Worm (Caenorhabditis elegans) whole organism, young adult: ENCODE results near the gene C36A4.11.

Experiments
- B0261.1 ChIP-seq: sonication (generic microtip); optimal IDR thresholded peaks from 2 replicates; lab custom pipeline; 2016; ENCODE audit warnings: mild to moderate bottlenecking, missing genetic modification characterization, moderate library complexity, missing compliant biosample characterization
- B0336.3 ChIP-seq: fragments of 200-800 bp; sonication (Bioruptor generic); IDR thresholded peaks from 2 replicates; pipeline ENCODE4 v1.3.6; 2022; ENCODE audit warnings: missing genetic modification characterization, missing compliant biosample characterization
- C06A6.2 ChIP-seq: fragments of 200-800 bp; sonication (Bioruptor generic); conservative IDR thresholded peaks from 2 replicates; pipeline ENCODE4 v1.3.6; 2022; ENCODE audit warnings: missing genetic modification characterization, missing compliant biosample characterization
- F55B11.4 ChIP-seq: sonication (generic microtip); optimal IDR thresholded peaks from 2 replicates; lab custom pipeline; 2016; ENCODE audit warnings: missing compliant biosample characterization, missing genetic modification characterization, borderline replicate concordance; ENCODE audit not compliant: insufficient read depth
- K11D2.4 ChIP-seq: fragments of 200-800 bp; sonication (Bioruptor generic); IDR thresholded peaks from 2 replicates; pipeline ENCODE4 v1.3.6; 2022; ENCODE audit warnings: missing genetic modification reagents, missing genetic modification characterization, missing compliant biosample characterization
- K12H6.12 ChIP-seq: fragments of 200-800 bp; sonication (Bioruptor generic); optimal IDR thresholded peaks from 2 replicates; lab custom pipeline; 2018; ENCODE audit warnings: mild to moderate bottlenecking, missing genetic modification characterization, missing compliant biosample characterization
- Y53F4B.3 ChIP-seq: fragments of 200-800 bp; sonication (Bioruptor generic); IDR thresholded peaks from 2 replicates; pipeline ENCODE4 v1.3.6; 2022; ENCODE audit warnings: missing genetic modification reagents, missing genetic modification characterization, missing compliant biosample characterization
- Y53G8AR.9 ChIP-seq: fragments of 200-800 bp; sonication (Bioruptor generic); conservative IDR thresholded peaks from 2 replicates; pipeline ENCODE4 v1.3.6; 2022; ENCODE audit warnings: missing genetic modification reagents, missing genetic modification characterization, missing compliant biosample characterization
- ZK185.1 ChIP-seq: sonication (generic microtip); optimal IDR thresholded peaks from 2 replicates; lab custom pipeline; 2016; ENCODE audit warnings: mild to moderate bottlenecking, missing genetic modification characterization, missing compliant biosample characterization; ENCODE audit not compliant: poor library complexity, severe bottlenecking
- attf-5 ChIP-seq: fragments of 200-800 bp; sonication (Bioruptor generic); optimal IDR thresholded peaks from 2 replicates; lab custom pipeline; 2018; ENCODE audit warnings: mild to moderate bottlenecking, missing genetic modification characterization, missing compliant biosample characterization
- ccch-3 ChIP-seq: fragments of 200-800 bp; sonication (Bioruptor generic); optimal IDR thresholded peaks from 2 replicates; lab custom pipeline; 2018; ENCODE audit warnings: mild to moderate bottlenecking, missing genetic modification characterization, missing compliant biosample characterization
- cebp-2 ChIP-seq: fragments of 200-800 bp; sonication (Bioruptor generic); IDR thresholded peaks from 2 replicates; pipeline ENCODE4 v1.3.6; 2022; ENCODE audit warnings: missing genetic modification characterization, missing compliant biosample characterization
- ceh-100 ChIP-seq: fragments of 200-800 bp; sonication (Bioruptor generic); IDR thresholded peaks from 2 replicates; pipeline ENCODE4 v1.3.6; 2022; ENCODE audit warnings: missing genetic modification reagents, missing genetic modification characterization, missing compliant biosample characterization
- ceh-79 ChIP-seq: sonication (generic microtip); optimal IDR thresholded peaks from 2 replicates; lab custom pipeline; 2017; ENCODE audit warnings: mild to moderate bottlenecking, missing genetic modification characterization, missing compliant biosample characterization
- chd-7 ChIP-seq: sonication (generic microtip); optimal IDR thresholded peaks from 2 replicates; lab custom pipeline; 2016; ENCODE audit warnings: mild to moderate bottlenecking, missing genetic modification characterization, moderate library complexity, missing compliant biosample characterization
- die-1 ChIP-seq: sonication (generic microtip); optimal IDR thresholded peaks from 2 replicates; lab custom pipeline; 2016; ENCODE audit warnings: missing genotype, mild to moderate bottlenecking, missing genetic modification characterization, missing compliant biosample characterization
- dox-1 ChIP-seq: fragments of 200-800 bp; sonication (Bioruptor generic); IDR thresholded peaks from 2 replicates; pipeline ENCODE4 v1.3.6; 2022; ENCODE audit warnings: missing genetic modification reagents, missing genetic modification characterization, missing compliant biosample characterization
- dpff-1 ChIP-seq: sonication (generic microtip); optimal IDR thresholded peaks from 2 replicates; lab custom pipeline; 2017; ENCODE audit warnings: mild to moderate bottlenecking, missing genetic modification characterization, missing compliant biosample characterization
- dpl-1 ChIP-seq: fragments of 150-350 bp; optimal IDR thresholded peaks from 2 replicates; lab custom pipeline; 2014; ENCODE audit warnings: missing biosample characterization, missing genetic modification reagents, missing genetic modification characterization
- hlh-12 ChIP-seq: sonication (generic microtip); optimal IDR thresholded peaks from 2 replicates; lab custom pipeline; 2016; ENCODE audit warnings: missing genetic modification characterization, missing compliant biosample characterization
- hlh-26 ChIP-seq: fragments of 200-800 bp; sonication (Bioruptor generic); conservative IDR thresholded peaks from 2 replicates; pipeline ENCODE4 v1.3.6; 2022; ENCODE audit warnings: missing genetic modification reagents, missing genetic modification characterization, missing compliant biosample characterization
- hmg-20 ChIP-seq: fragments of 200-800 bp; sonication (Bioruptor generic); IDR thresholded peaks from 2 replicates; pipeline ENCODE4 v1.3.6; 2022; ENCODE audit warnings: missing genetic modification reagents, missing genetic modification characterization, missing compliant biosample characterization
- lag-1 ChIP-seq: fragments of 200-800 bp; sonication (Bioruptor generic); IDR thresholded peaks from 2 replicates; pipeline ENCODE4 v1.3.6; 2022; ENCODE audit warnings: missing genetic modification reagents, missing genetic modification characterization, missing compliant biosample characterization
- let-526 ChIP-seq: fragments of 200-800 bp; sonication (Bioruptor generic); IDR thresholded peaks from 2 replicates; pipeline ENCODE4 v1.3.6; 2022; ENCODE audit warnings: missing genetic modification reagents, missing genetic modification characterization, missing compliant biosample characterization
- lin-54 ChIP-seq: fragments of 200-800 bp; sonication (Bioruptor generic); optimal IDR thresholded peaks from 2 replicates; lab custom pipeline; 2018; ENCODE audit warnings: mild to moderate bottlenecking, missing genetic modification characterization, missing compliant biosample characterization
- lir-1 ChIP-seq: fragments of 200-800 bp; sonication (Bioruptor generic); conservative IDR thresholded peaks from 2 replicates; pipeline ENCODE4 v1.3.6; 2022; ENCODE audit warnings: missing genetic modification reagents, missing genetic modification characterization, missing compliant biosample characterization
- madf-3 ChIP-seq: fragments of 200-800 bp; sonication (Bioruptor generic); IDR thresholded peaks from 2 replicates; pipeline ENCODE4 v1.3.6; 2022; ENCODE audit warnings: missing genetic modification reagents, missing genetic modification characterization, missing compliant biosample characterization
- madf-8 ChIP-seq: fragments of 200-800 bp; sonication (Bioruptor generic); conservative IDR thresholded peaks from 2 replicates; pipeline ENCODE4 v1.3.6; 2022; ENCODE audit warnings: missing genetic modification reagents, missing genetic modification characterization, missing compliant biosample characterization
- mcd-1 ChIP-seq: fragments of 200-800 bp; sonication (Bioruptor generic); IDR thresholded peaks from 2 replicates; pipeline ENCODE4 v1.3.6; 2022; ENCODE audit warnings: missing genetic modification reagents, missing genetic modification characterization, missing compliant biosample characterization
- mel-28 ChIP-seq: sonication (generic microtip); optimal IDR thresholded peaks from 2 replicates; lab custom pipeline; 2016; ENCODE audit warnings: borderline replicate concordance, mild to moderate bottlenecking, missing genetic modification characterization, missing compliant biosample characterization
- mxl-1 ChIP-seq: sonication (generic microtip); optimal IDR thresholded peaks from 2 replicates; lab custom pipeline; 2016; ENCODE audit warnings: missing genetic modification characterization, missing compliant biosample characterization
- nfya-1 ChIP-seq: sonication (generic microtip); optimal IDR thresholded peaks from 2 replicates; lab custom pipeline; 2017; ENCODE audit warnings: antibody characterized with exemption, missing compliant biosample characterization, missing genetic modification characterization, borderline replicate concordance; ENCODE audit not compliant: insufficient read depth
- nhr-179 ChIP-seq: sonication (generic microtip); optimal IDR thresholded peaks from 2 replicates; lab custom pipeline; 2016; ENCODE audit warnings: mild to moderate bottlenecking, missing genetic modification characterization, missing compliant biosample characterization
- nhr-90 ChIP-seq: sonication (generic microtip); optimal IDR thresholded peaks from 2 replicates; lab custom pipeline; 2016; ENCODE audit warnings: missing genotype, mild to moderate bottlenecking, missing genetic modification characterization, missing compliant biosample characterization
- pha-4 ChIP-seq: fragments of 150-350 bp; sonication (generic microtip); optimal IDR thresholded peaks from 2 replicates; lab custom pipeline; 2014; ENCODE audit warnings: missing biosample characterization, missing genetic modification reagents, missing genetic modification characterization
- rcor-1 ChIP-seq: fragments of 200-800 bp; sonication (Bioruptor generic); IDR thresholded peaks from 2 replicates; pipeline ENCODE4 v1.3.6; 2022; ENCODE audit warnings: missing genetic modification reagents, missing genetic modification characterization, missing compliant biosample characterization
- rpc-1 ChIP-seq, 2 experiments: fragments of 150-350 bp in 1 of 2; sonication (generic microtip) in 1 of 2; optimal IDR thresholded peaks; 2 replicates each; lab custom pipeline; 2014 to 2018; ENCODE audit warnings: missing biosample characterization in 1 of 2, missing genetic modification characterization in 1 of 2, missing genetic modification reagents in 1 of 2, missing genotype in 1 of 2
- snpc-1.1 ChIP-seq: sonication (generic microtip); optimal IDR thresholded peaks from 2 replicates; lab custom pipeline; 2017; ENCODE audit warnings: missing genetic modification characterization, mild to moderate bottlenecking, missing compliant biosample characterization, antibody characterized with exemption, moderate library complexity, missing genotype, missing genetic modification reagents; ENCODE audit not compliant: insufficient read depth
- sptf-2 ChIP-seq: fragments of 200-800 bp; sonication (Bioruptor generic); optimal IDR thresholded peaks from 2 replicates; lab custom pipeline; 2018; ENCODE audit warnings: mild to moderate bottlenecking, missing genetic modification characterization, missing compliant biosample characterization
- tbp1 ChIP-seq: fragments of 200-800 bp; sonication (Bioruptor generic); optimal IDR thresholded peaks from 2 replicates; lab custom pipeline; 2018; ENCODE audit warnings: mild to moderate bottlenecking, missing genetic modification characterization, missing compliant biosample characterization
- tlf-1 ChIP-seq: fragments of 200-800 bp; sonication (Bioruptor generic); optimal IDR thresholded peaks from 2 replicates; lab custom pipeline; 2018; ENCODE audit warnings: mild to moderate bottlenecking, missing genetic modification characterization, missing compliant biosample characterization
- ztf-18 ChIP-seq: sonication (generic microtip); optimal IDR thresholded peaks from 2 replicates; lab custom pipeline; 2016; ENCODE audit warnings: missing genotype, mild to moderate bottlenecking, missing genetic modification characterization, missing compliant biosample characterization
- ztf-25 ChIP-seq: fragments of 200-800 bp; sonication (Bioruptor generic); IDR thresholded peaks from 2 replicates; pipeline ENCODE4 v1.3.6; 2022; ENCODE audit warnings: missing genetic modification reagents, missing genetic modification characterization, missing compliant biosample characterization
- ztf-26 ChIP-seq: sonication (generic microtip); optimal IDR thresholded peaks from 2 replicates; lab custom pipeline; 2017; ENCODE audit warnings: missing genetic modification characterization, missing compliant biosample characterization
- ztf-6 ChIP-seq: fragments of 200-800 bp; sonication (Bioruptor generic); IDR thresholded peaks from 2 replicates; pipeline ENCODE4 v1.3.6; 2022; ENCODE audit warnings: missing genetic modification reagents, missing genetic modification characterization, missing compliant biosample characterization

Gene C36A4.11

ce11 chrIII:3863814-3864507 lies 23.6 kb downstream of the C36A4.11 start, which contains the start of gene acs-19 (continued):
- TF ChIP-seq ztf-6 (no peak), nhr-90 (tag; lab: Kevin White, UChicago) (no peak), F55B11.4 (tag; lab: Kevin White, UChicago) (no peak), dpl-1 (GFP tag; lab: Kevin White, UChicago) (peak; percentile 40)

- TF ChIP-seq hlh-26 (GFP tag; lab: Robert Waterston, UW) (no peak), ceh-100 (GFP tag; lab: Robert Waterston, UW) (peak; percentile 95), ZK185.1 (peak; percentile 99), let-526 (GFP tag; lab: Robert Waterston, UW) (peak; percentile 100), mel-28 (tag; lab: Kevin White, UChicago) (peak; percentile 93), die-1 (tag; lab: Kevin White, UChicago) (peak; percentile 98), mxl-1 (peak; percentile 92), B0336.3 (peak; percentile 100), hmg-20 (peak; percentile 98), rpc-1 (optimal IDR thresholded peaks at IDR 0.05; lab: Kevin White, UChicago) (peak; percentile 52), rpc-1 (tag; optimal IDR thresholded peaks at IDR 0.05; lab: Kevin White, UChicago) (peak; percentile 21), nhr-179 (tag; lab: Kevin White, UChicago) (peak; percentile 68), K12H6.12 (tag; lab: Kevin White, UChicago) (peak; percentile 100), Y53G8AR.9 (GFP tag; lab: Robert Waterston, UW) (peak; percentile 100), nfya-1 (tag; lab: Kevin White, UChicago) (no peak), snpc-1.1 (peak; percentile 90), ztf-18 (tag; lab: Kevin White, UChicago) (peak; percentile 91), ceh-79 (tag; lab: Kevin White, UChicago) (peak; percentile 100), pha-4 (peak; percentile 100), lin-54 (GFP tag; lab: Kevin White, UChicago) (peak; percentile 100), hlh-12 (tag; lab: Kevin White, UChicago) (peak; percentile 40), attf-5 (peak; percentile 100), dox-1 (GFP tag; lab: Robert Waterston, UW) (peak; percentile 100), sptf-2 (GFP tag; lab: Kevin White, UChicago) (peak; percentile 96), dpff-1 (tag; lab: Kevin White, UChicago) (peak; percentile 100), ztf-25 (GFP tag; lab: Robert Waterston, UW) (peak; percentile 96), ccch-3 (GFP tag; lab: Kevin White, UChicago) (peak; percentile 99), mcd-1 (GFP tag; lab: Robert Waterston, UW) (peak; percentile 100), dpl-1 (GFP tag; lab: Kevin White, UChicago) (peak; percentile 100), rcor-1 (GFP tag; lab: Robert Waterston, UW) (peak; percentile 100), chd-7 (tag; lab: Kevin White, UChicago) (peak; percentile 100), lag-1 (GFP tag; lab: Robert Waterston, UW) (peak; percentile 97), B0261.1 (tag; lab: Kevin White, UChicago) (peak; percentile 56), madf-8 (peak; percentile 96), tlf-1 (peak; percentile 100), K11D2.4 (GFP tag; lab: Robert Waterston, UW) (peak; percentile 100), tbp1 (GFP tag; lab: Kevin White, UChicago) (peak; percentile 85), madf-3 (GFP tag; lab: Robert Waterston, UW) (peak; percentile 99), cebp-2 (GFP tag; lab: Robert Waterston, UW) (peak; percentile 100), ztf-26 (peak; percentile 100), lir-1 (GFP tag; lab: Robert Waterston, UW) (peak; percentile 100), C06A6.2 (GFP tag; lab: Robert Waterston, UW) (peak; percentile 100), Y53F4B.3 (GFP tag; lab: Robert Waterston, UW) (peak; percentile 98)
Measured at ce11 chrIII:3867378-3867904, 27.1 kb downstream of the C36A4.11 start, which contains the start of gene rpl-3. Gene rpl-3 (plus strand): TSS chrIII:3867854.
